Fruit fly (Drosophila melanogaster) whole organism, embryonic: ENCODE measurements around the gene CG4982.

Experiments used
- Antp ChIP-seq: fragments of 200-800 bp; sonication (Bioruptor generic); optimal IDR thresholded peaks from 3 replicates; lab custom pipeline; 2016; ENCODE audit warnings: missing biosample characterization, missing genetic modification characterization
- Bteb2 ChIP-seq: fragments of 200-800 bp; sonication (Bioruptor generic); optimal IDR thresholded peaks from 2 replicates; lab custom pipeline; 2016; ENCODE audit warnings: missing biosample characterization, missing genetic modification characterization
- CG12744 ChIP-seq: fragments of 200-800 bp; sonication (Bioruptor generic); optimal IDR thresholded peaks from 2 replicates; lab custom pipeline; 2016; ENCODE audit warnings: missing biosample characterization, missing genetic modification characterization
- CG16863 ChIP-seq: fragments of 200-800 bp; sonication (Bioruptor generic); optimal IDR thresholded peaks from 3 replicates; lab custom pipeline; 2016; ENCODE audit warnings: missing biosample characterization, missing genetic modification characterization
- CG1832 ChIP-seq: fragments of 200-800 bp; sonication (Bioruptor generic); optimal IDR thresholded peaks from 2 replicates; lab custom pipeline; 2017; ENCODE audit warnings: missing biosample characterization, mild to moderate bottlenecking, missing genetic modification characterization, inconsistent platforms
- ssp ChIP-seq: fragments of 200-800 bp; sonication (Bioruptor generic); IDR thresholded peaks from 2 replicates; pipeline ENCODE4 v1.3.6; 2022; ENCODE audit warnings: missing biosample characterization, missing genetic modification characterization

DNA sequence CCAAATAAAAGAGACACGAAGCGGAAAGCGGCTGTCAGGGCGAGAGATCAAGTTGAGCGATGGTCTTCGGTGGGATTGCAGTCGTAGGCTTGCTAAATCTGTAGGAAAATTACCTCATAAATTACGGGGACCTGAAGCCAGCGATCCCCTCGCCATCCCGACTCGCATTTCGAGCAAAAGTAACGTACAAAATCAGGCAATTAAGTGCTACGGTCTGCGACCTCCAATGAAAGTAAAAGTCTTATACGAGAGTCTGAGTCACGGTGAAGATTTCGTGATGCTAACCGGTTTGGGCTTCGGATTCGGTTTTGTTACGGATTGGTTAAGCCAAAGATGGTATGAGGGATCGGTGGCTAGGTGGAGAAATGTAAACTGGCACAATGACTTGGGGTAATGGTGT lies 38.6 kb downstream of the CG4982 start:
- TF ChIP-seq CG12744 (GFP tag; lab: Kevin White, UChicago) (no peak), Bteb2 (GFP tag; lab: Kevin White, UChicago) (no peak), CG16863 (GFP tag; lab: Kevin White, UChicago) (no peak), Antp (GFP tag; lab: Kevin White, UChicago) (no peak), ssp (GFP tag; lab: Robert Waterston, UW) (no peak), CG1832 (GFP tag; lab: Kevin White, UChicago) (no peak)
